Worm (Caenorhabditis elegans) whole organism, midembryonic: Measurements from ENCODE around the gene C53B7.2.

ENCODE experiments used
- T22C8.4 ChIP-seq: fragments of 200-800 bp; sonication (Bioruptor generic); IDR thresholded peaks from 2 replicates; pipeline ENCODE4 v1.3.6; 2022; ENCODE audit warnings: missing genetic modification characterization, missing compliant biosample characterization
- cog-1 ChIP-seq: sonication (generic microtip); optimal IDR thresholded peaks from 2 replicates; lab custom pipeline; 2016; ENCODE audit warnings: missing genetic modification characterization, missing compliant biosample characterization
- flt-1 ChIP-seq: fragments of 200-800 bp; sonication (Bioruptor generic); IDR thresholded peaks from 2 replicates; pipeline ENCODE4 v1.3.6; 2022; ENCODE audit warnings: missing genetic modification characterization, missing compliant biosample characterization
- klf-2 ChIP-seq: fragments of 200-800 bp; sonication (Bioruptor generic); conservative IDR thresholded peaks from 2 replicates; pipeline ENCODE4 v1.3.6; 2022; ENCODE audit warnings: missing genetic modification reagents, missing genetic modification characterization, missing compliant biosample characterization
- ref-1 ChIP-seq: fragments of 200-800 bp; sonication (Bioruptor generic); conservative IDR thresholded peaks from 2 replicates; pipeline ENCODE4 v1.3.6; 2022; ENCODE audit warnings: missing genetic modification reagents, missing genetic modification characterization, missing compliant biosample characterization
- tab-1 ChIP-seq: fragments of 200-800 bp; sonication (Bioruptor generic); IDR thresholded peaks from 2 replicates; pipeline ENCODE4 v1.3.6; 2022; ENCODE audit warnings: missing genetic modification characterization, missing compliant biosample characterization
- ztf-23 ChIP-seq: fragments of 200-800 bp; sonication (Bioruptor generic); IDR thresholded peaks from 2 replicates; pipeline ENCODE4 v1.3.6; 2022; ENCODE audit warnings: missing genetic modification reagents, missing genetic modification characterization, missing compliant biosample characterization
- ztf-29 ChIP-seq: fragments of 200-800 bp; sonication (Bioruptor generic); IDR thresholded peaks from 2 replicates; pipeline ENCODE4 v1.3.6; 2022; ENCODE audit warnings: missing genetic modification reagents, missing genetic modification characterization, missing compliant biosample characterization

ce11 chrX:6874723-6875122 lies 28.7 kb downstream of the C53B7.2 start, which contains the start of gene F41C6.4:
- TF ChIP-seq flt-1 (GFP tag; lab: Robert Waterston, UW): no peak
- no peak for TF ChIP-seq ztf-29
- TF ChIP-seq cog-1 (tag; lab: Kevin White, UChicago): no peak
- no peak for TF ChIP-seq ztf-23 (GFP tag; lab: Robert Waterston, UW)
- no peak for TF ChIP-seq tab-1
- no peak for TF ChIP-seq klf-2 (GFP tag; lab: Robert Waterston, UW)
- no peak for TF ChIP-seq T22C8.4 (GFP tag; lab: Robert Waterston, UW)
- no peak for TF ChIP-seq ref-1 (GFP tag; lab: Robert Waterston, UW)
